Worm (Caenorhabditis elegans) whole organism, mixed stage, embryonic: Measurements from ENCODE around the gene lgc-25.

Experiments used
- ceh-83 ChIP-seq: fragments of 200-800 bp; sonication (Bioruptor generic); optimal IDR thresholded peaks from 2 replicates; lab custom pipeline; 2018; ENCODE audit warnings: mild to moderate bottlenecking, missing genetic modification characterization, missing compliant biosample characterization
- elt-3 ChIP-seq: fragments of 150-350 bp; optimal IDR thresholded peaks from 2 replicates; lab custom pipeline; 2014; ENCODE audit warnings: missing biosample characterization, missing genetic modification characterization
- hlh-1 ChIP-seq: fragments of 150-350 bp; optimal IDR thresholded peaks from 2 replicates; lab custom pipeline; 2014; ENCODE audit warnings: missing biosample characterization, missing genetic modification reagents, missing genetic modification characterization
- nhr-12 ChIP-seq: fragments of 150-350 bp; optimal IDR thresholded peaks from 2 replicates; lab custom pipeline; 2014; ENCODE audit warnings: missing biosample characterization, missing genetic modification characterization
- nhr-237 ChIP-seq: fragments of 150-350 bp; optimal IDR thresholded peaks from 2 replicates; lab custom pipeline; 2014; ENCODE audit warnings: missing biosample characterization, missing genetic modification characterization
- nhr-76 ChIP-seq: sonication (generic microtip); optimal IDR thresholded peaks from 2 replicates; lab custom pipeline; 2017; ENCODE audit warnings: missing biosample characterization, missing genetic modification characterization
- tbx-8 ChIP-seq: fragments of 200-800 bp; sonication (Bioruptor generic); optimal IDR thresholded peaks from 2 replicates; lab custom pipeline; 2018; ENCODE audit warnings: mild to moderate bottlenecking, missing genetic modification characterization, moderate library complexity, missing compliant biosample characterization
- unc-39 ChIP-seq: fragments of 150-350 bp; optimal IDR thresholded peaks from 2 replicates; lab custom pipeline; 2014; ENCODE audit warnings: missing biosample characterization, missing genetic modification characterization

DNA sequence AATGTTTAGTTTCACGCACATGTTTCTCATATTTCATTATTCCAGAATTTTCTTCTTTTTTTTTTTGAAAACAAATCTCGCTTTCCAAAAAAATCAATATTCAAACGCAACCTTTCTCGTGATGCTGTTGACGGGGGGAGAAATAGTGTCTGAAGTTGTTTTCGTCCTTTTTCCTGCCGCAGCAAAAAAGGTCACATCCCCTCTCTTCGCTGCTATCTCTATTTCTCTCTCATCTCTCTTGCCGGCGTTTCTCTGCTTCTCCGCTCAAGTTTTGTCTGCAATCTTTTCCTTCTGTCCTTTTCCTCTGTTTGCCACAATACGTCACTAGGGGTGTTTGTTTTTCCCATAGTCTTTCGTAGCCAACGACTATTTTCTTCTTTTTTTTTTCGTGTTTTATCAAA lies 14.8 kb downstream of the lgc-25 start:
- TF ChIP-seq nhr-12 (tag; lab: Kevin White, UChicago) (no peak), elt-3 (no peak), ceh-83 (GFP tag; lab: Kevin White, UChicago) (no peak), tbx-8 (GFP tag; lab: Kevin White, UChicago) (no peak), unc-39 (tag; lab: Kevin White, UChicago) (no peak), nhr-76 (no peak), hlh-1 (tag; lab: Kevin White, UChicago) (no peak), nhr-237 (tag; lab: Kevin White, UChicago) (peak; percentile 55)
